Worm (Caenorhabditis elegans) whole organism, L4/young adult: ENCODE data around the gene inx-7.

Experiments used
- W03F9.2 ChIP-seq: fragments of 150-350 bp; optimal IDR thresholded peaks from 2 replicates; lab custom pipeline; 2014; ENCODE audit warnings: missing biosample characterization, missing genetic modification characterization
- dao-5 ChIP-seq: sonication (generic microtip); optimal IDR thresholded peaks from 2 replicates; lab custom pipeline; 2016; ENCODE audit warnings: missing genotype, missing genetic modification characterization, moderate library complexity, missing compliant biosample characterization
- him-1 ChIP-seq: sonication (generic microtip); optimal IDR thresholded peaks from 2 replicates; lab custom pipeline; 2016; ENCODE audit warnings: missing genotype, missing genetic modification reagents, missing genetic modification characterization, missing compliant biosample characterization

ce11 chrIV:5895190-5895589, 51.2 kb downstream of the inx-7 start, which contains the start of gene nspb-6:
- TF ChIP-seq dao-5, result no peak
- no peak for TF ChIP-seq him-1 (tag; lab: Kevin White, UChicago)
- TF ChIP-seq W03F9.2 (tag; lab: Kevin White, UChicago), result no peak
